Fruit fly (Drosophila melanogaster): ENCODE measurements around the gene ifc.

The ifc gene

DNA sequence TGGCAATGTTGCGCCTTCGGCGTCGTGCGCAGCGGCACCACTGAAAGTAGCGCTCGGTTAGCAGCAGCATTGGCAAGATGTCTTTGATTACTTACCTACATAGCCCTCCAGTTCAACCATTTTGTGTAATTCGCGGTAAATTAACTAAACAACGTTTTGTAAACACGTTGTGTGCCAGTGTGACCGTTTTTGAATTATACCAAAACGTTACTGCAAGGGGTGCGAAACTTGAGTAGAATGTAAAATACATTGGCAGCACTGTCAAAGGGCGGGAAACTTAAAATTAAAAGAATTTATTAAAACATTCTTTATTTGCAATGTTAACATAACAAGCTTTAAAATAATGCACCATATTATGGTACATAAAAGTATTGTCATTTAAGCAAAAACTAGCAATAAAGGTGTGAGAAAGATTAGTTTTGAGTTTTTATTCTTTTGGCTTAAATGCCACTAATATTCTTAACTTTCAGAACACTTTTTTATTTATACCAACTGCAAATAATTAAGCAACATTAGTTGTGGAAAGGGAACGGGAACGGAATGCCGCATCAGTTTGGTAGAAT lies 38.3 kb downstream of the ifc start, which contains the start of gene CG9107 (continued):
- TF ChIP-seq CG32767 (GFP tag; IDR thresholded peaks at IDR 0.05) = no peak
- TF ChIP-seq yki (optimal IDR thresholded peaks at IDR 0.05) = no peak
- no peak for TF ChIP-seq CG15601 (tag; optimal IDR thresholded peaks at IDR 0.05)
- no peak for TF ChIP-seq CG14441 (GFP tag; IDR thresholded peaks at IDR 0.05)
- peak; percentile 92 for TF ChIP-seq Dp (GFP tag; optimal IDR thresholded peaks at IDR 0.05)
- TF ChIP-seq schlank (tag; optimal IDR thresholded peaks at IDR 0.05) = no peak

DNA sequence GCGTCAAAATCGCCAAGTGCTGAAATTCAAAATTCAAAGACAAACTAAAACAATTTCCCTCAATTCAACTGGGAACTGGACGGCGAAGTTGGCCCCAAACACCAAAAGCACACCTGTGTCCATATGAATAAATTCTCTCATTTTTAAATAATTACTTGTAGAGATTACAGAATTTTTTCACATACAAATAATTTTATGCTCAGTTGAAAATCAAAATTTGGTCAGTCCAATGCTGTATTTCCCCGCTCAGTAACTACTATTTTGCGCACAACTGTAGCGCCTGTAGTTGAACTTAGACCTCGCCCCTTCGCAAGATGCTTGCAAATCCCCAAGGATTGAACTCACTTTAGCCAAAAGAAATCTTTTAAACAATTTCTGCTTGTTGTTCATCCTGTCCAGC lies 42.6 kb downstream of the ifc start:
- TF ChIP-seq otp (GFP tag; IDR thresholded peaks at IDR 0.05) = 0 out of 3 replicates have a peak, but pooled peaks have one; percentile 7
- TF ChIP-seq CG12236 (GFP tag; optimal IDR thresholded peaks at IDR 0.05) = no peak
- peak in 1 of 2 experiments; percentile 36 for TF ChIP-seq bsh (GFP tag; optimal IDR thresholded peaks at IDR 0.05)
- TF ChIP-seq prd (optimal IDR thresholded peaks at IDR 0.05) = no peak
- TF ChIP-seq prd (GFP tag; IDR thresholded peaks at IDR 0.05) = peak; percentile 33; the same call in 1 of the 3 replicates
- TF ChIP-seq Side (GFP tag; optimal IDR thresholded peaks at IDR 0.05) = no peak
- 0 out of 2 replicates have a peak, but pooled peaks have one; percentile 9 for TF ChIP-seq Drgx (GFP tag; IDR thresholded peaks at IDR 0.05)
- 0 out of 2 replicates have a peak, but pooled peaks have one; percentile 10 for TF ChIP-seq Nf-YA (GFP tag; IDR thresholded peaks at IDR 0.05)
- TF ChIP-seq E2f2 (GFP tag; IDR thresholded peaks at IDR 0.05) = 0 out of 2 replicates have a peak, but pooled peaks have one; percentile 11
- no peak for TF ChIP-seq ab (GFP tag; optimal IDR thresholded peaks at IDR 0.05)
- peak; percentile 23; the same call in 1 of the 3 replicates for TF ChIP-seq tgo (GFP tag; IDR thresholded peaks at IDR 0.05)
- TF ChIP-seq CG11695 (GFP tag; IDR thresholded peaks at IDR 0.05) = 0 out of 3 replicates have a peak, but pooled peaks have one; percentile 27
- TF ChIP-seq nau (GFP tag; optimal IDR thresholded peaks at IDR 0.05) = no peak
- TF ChIP-seq gsb (GFP tag; IDR thresholded peaks at IDR 0.05) = no peak
- TF ChIP-seq CG42726 (GFP tag; IDR thresholded peaks at IDR 0.05; ENCODE audit: partially characterized antibody) = no peak
- TF ChIP-seq CG2889 (GFP tag; IDR thresholded peaks at IDR 0.05) = 0 out of 3 replicates have a peak, but pooled peaks have one; percentile 13
- peak in 1 of 2 experiments; percentile 7 for TF ChIP-seq Hr51 (GFP tag; optimal IDR thresholded peaks at IDR 0.05)
- peak; percentile 34; the same call in 1 of the 2 replicates for TF ChIP-seq esg (GFP tag; conservative IDR thresholded peaks at IDR 0.05)
- TF ChIP-seq Aef1 (GFP tag; IDR thresholded peaks at IDR 0.05) = peak; percentile 32; the same call in 2 of the 3 replicates
- TF ChIP-seq CoRest (tag; optimal IDR thresholded peaks at IDR 0.05) = no peak
- peak; percentile 32; the same call in 1 of the 2 replicates for TF ChIP-seq CG10366 (GFP tag; IDR thresholded peaks at IDR 0.05)
- peak; percentile 37; the same call in 1 of the 3 replicates for TF ChIP-seq zfh1 (GFP tag; IDR thresholded peaks at IDR 0.05)
- no peak for TF ChIP-seq p53 (GFP tag; optimal IDR thresholded peaks at IDR 0.05)
- TF ChIP-seq CG7839 (tag; optimal IDR thresholded peaks at IDR 0.05) = peak; percentile 27
- peak; percentile 34 for TF ChIP-seq Ada2b (GFP tag; IDR thresholded peaks at IDR 0.05)
- peak; percentile 79 for TF ChIP-seq sens (GFP tag)
- no peak for TF ChIP-seq zen (tag; optimal IDR thresholded peaks at IDR 0.05)
- peak; percentile 42; the same call in 1 of the 2 replicates for TF ChIP-seq lmd (GFP tag; IDR thresholded peaks at IDR 0.05)
- peak; percentile 38 for TF ChIP-seq CG1603 (tag; optimal IDR thresholded peaks at IDR 0.05)
- TF ChIP-seq CG8388 (GFP tag; optimal IDR thresholded peaks at IDR 0.05) = peak; percentile 3
- no peak for TF ChIP-seq kah (GFP tag; optimal IDR thresholded peaks at IDR 0.05)
- peak; percentile 43; the same call in 1 of the 2 replicates for TF ChIP-seq Ptx1 (GFP tag; IDR thresholded peaks at IDR 0.05)
- TF ChIP-seq ems (GFP tag; optimal IDR thresholded peaks at IDR 0.05) = no peak
- TF ChIP-seq az2 (GFP tag; optimal IDR thresholded peaks at IDR 0.05) = peak; percentile 6
- 0 out of 2 replicates have a peak, but pooled peaks have one; percentile 37 for TF ChIP-seq chm (GFP tag; IDR thresholded peaks at IDR 0.05)
- peak; percentile 11 for TF ChIP-seq fd96Cb (tag; optimal IDR thresholded peaks at IDR 0.05)
- no peak for TF ChIP-seq CG3407 (GFP tag; optimal IDR thresholded peaks at IDR 0.05)
- no peak for TF ChIP-seq hkb (optimal IDR thresholded peaks at IDR 0.05)
- TF ChIP-seq hkb (GFP tag; IDR thresholded peaks at IDR 0.05) = peak; percentile 61; the same call in 1 of the 2 replicates
- TF ChIP-seq row (GFP tag; IDR thresholded peaks at IDR 0.05) = peak; percentile 61
- TF ChIP-seq Med (GFP tag) = peak; percentile 70
- TF ChIP-seq vvl (GFP tag; IDR thresholded peaks at IDR 0.05) = peak; percentile 64; the same call in 1 of the 2 replicates
- TF ChIP-seq sisA (GFP tag; IDR thresholded peaks at IDR 0.05) = peak; percentile 49

All from whole organism, embryonic.